Worm (Caenorhabditis elegans) whole organism, young adult: ENCODE data around the gene adm-2.

Experiments used
- C17E4.6 ChIP-seq: fragments of 200-800 bp; sonication (Bioruptor generic); IDR thresholded peaks from 2 replicates; pipeline ENCODE4 v1.3.6; 2022; ENCODE audit warnings: missing genetic modification reagents, missing genetic modification characterization, missing compliant biosample characterization
- F10E7.11 ChIP-seq: sonication (generic microtip); optimal IDR thresholded peaks from 2 replicates; lab custom pipeline; 2017; ENCODE audit warnings: mild to moderate bottlenecking, missing genetic modification characterization, moderate library complexity, missing compliant biosample characterization
- F52B5.7 ChIP-seq: sonication (generic microtip); optimal IDR thresholded peaks from 2 replicates; lab custom pipeline; 2016; ENCODE audit warnings: mild to moderate bottlenecking, missing genetic modification characterization, missing compliant biosample characterization
- K12H6.12 ChIP-seq: fragments of 200-800 bp; sonication (Bioruptor generic); optimal IDR thresholded peaks from 2 replicates; lab custom pipeline; 2018; ENCODE audit warnings: mild to moderate bottlenecking, missing genetic modification characterization, missing compliant biosample characterization
- ccch-3 ChIP-seq: fragments of 200-800 bp; sonication (Bioruptor generic); optimal IDR thresholded peaks from 2 replicates; lab custom pipeline; 2018; ENCODE audit warnings: mild to moderate bottlenecking, missing genetic modification characterization, missing compliant biosample characterization
- madf-6 ChIP-seq: fragments of 200-800 bp; sonication (Bioruptor generic); IDR thresholded peaks from 2 replicates; pipeline ENCODE4 v1.3.6; 2022; ENCODE audit warnings: missing genetic modification reagents, missing genetic modification characterization, missing compliant biosample characterization
- pbrm-1 ChIP-seq: fragments of 200-800 bp; sonication (Bioruptor generic); IDR thresholded peaks from 2 replicates; pipeline ENCODE4 v1.3.6; 2022; ENCODE audit warnings: missing genetic modification reagents, missing genetic modification characterization, missing compliant biosample characterization
- repo-1 ChIP-seq: sonication (generic microtip); optimal IDR thresholded peaks from 2 replicates; lab custom pipeline; 2017; ENCODE audit warnings: mild to moderate bottlenecking, missing genetic modification characterization, missing compliant biosample characterization
- unc-130 ChIP-seq: sonication (generic microtip); optimal IDR thresholded peaks from 2 replicates; lab custom pipeline; 2016; ENCODE audit warnings: missing genetic modification reagents, missing genetic modification characterization, missing compliant biosample characterization
- unc-62 ChIP-seq: fragments of 150-350 bp; optimal IDR thresholded peaks from 2 replicates; lab custom pipeline; 2014; ENCODE audit warnings: missing biosample characterization, missing genetic modification reagents, missing genetic modification characterization

ce11 chrX:13675444-13675843, 12.3 kb upstream of the adm-2 start:
- TF ChIP-seq pbrm-1 (GFP tag; lab: Robert Waterston, UW), result no peak
- TF ChIP-seq C17E4.6 (GFP tag; lab: Robert Waterston, UW), result no peak
- TF ChIP-seq unc-62, result peak; percentile 21
- TF ChIP-seq F10E7.11 (tag; lab: Kevin White, UChicago), result no peak
- TF ChIP-seq repo-1, result no peak
- no peak for TF ChIP-seq ccch-3 (GFP tag; lab: Kevin White, UChicago)
- no peak for TF ChIP-seq K12H6.12 (tag; lab: Kevin White, UChicago)
- peak; percentile 53 for TF ChIP-seq madf-6
- TF ChIP-seq unc-130, result no peak
- no peak for TF ChIP-seq F52B5.7
